Worm (Caenorhabditis elegans) whole organism, L4 larva: ENCODE data around the gene gpa-3.

Experiments
- F10B5.3 ChIP-seq: sonication (generic microtip); optimal IDR thresholded peaks from 2 replicates; lab custom pipeline; 2016; ENCODE audit warnings: mild to moderate bottlenecking, missing genetic modification characterization, missing compliant biosample characterization
- F37D6.2 ChIP-seq: sonication (generic microtip); optimal IDR thresholded peaks from 2 replicates; lab custom pipeline; 2016; ENCODE audit warnings: mild to moderate bottlenecking, missing genetic modification characterization, missing compliant biosample characterization
- R02D3.7 ChIP-seq: fragments of 150-350 bp; sonication (generic microtip); optimal IDR thresholded peaks from 3 replicates; lab custom pipeline; 2014; ENCODE audit warnings: missing biosample characterization, missing genetic modification characterization
- T26A8.4 ChIP-seq: fragments of 200-800 bp; sonication (Bioruptor generic); IDR thresholded peaks from 2 replicates; pipeline ENCODE4 v1.3.6; 2022; ENCODE audit warnings: missing genetic modification characterization, missing compliant biosample characterization
- Y105C5A.15 ChIP-seq: fragments of 200-800 bp; sonication (Bioruptor generic); IDR thresholded peaks from 2 replicates; pipeline ENCODE4 v1.3.6; 2022; ENCODE audit warnings: missing genetic modification characterization, missing compliant biosample characterization
- Y48G9A.11 ChIP-seq: fragments of 200-800 bp; sonication (Bioruptor generic); IDR thresholded peaks from 2 replicates; pipeline ENCODE4 v1.3.6; 2022; ENCODE audit warnings: missing genetic modification reagents, missing genetic modification characterization, missing compliant biosample characterization
- Y5F2A.4 ChIP-seq: fragments of 200-800 bp; sonication (Bioruptor generic); optimal IDR thresholded peaks from 2 replicates; lab custom pipeline; 2018; ENCODE audit warnings: mild to moderate bottlenecking, missing genetic modification characterization, missing compliant biosample characterization
- Y75B8A.6 ChIP-seq: fragments of 200-800 bp; sonication (Bioruptor generic); IDR thresholded peaks from 2 replicates; pipeline ENCODE4 v1.3.6; 2022; ENCODE audit warnings: missing genetic modification reagents, missing genetic modification characterization, missing compliant biosample characterization
- ZK546.5 ChIP-seq, 2 experiments: sonication (generic microtip); optimal IDR thresholded peaks; 2 replicates each; lab custom pipeline; 2017; ENCODE audit warnings: missing biosample characterization in 2 of 2, missing genetic modification characterization in 2 of 2
- ama-1 ChIP-seq: fragments of 150-350 bp; optimal IDR thresholded peaks from 2 replicates; lab custom pipeline; 2014; ENCODE audit warnings: inconsistent platforms, mixed read lengths
- attf-4 ChIP-seq: sonication (generic microtip); optimal IDR thresholded peaks from 3 replicates; lab custom pipeline; 2017; ENCODE audit warnings: missing biosample characterization, missing genetic modification characterization
- ceh-20 ChIP-seq: fragments of 200-800 bp; sonication (Bioruptor generic); IDR thresholded peaks from 2 replicates; pipeline ENCODE4 v1.3.6; 2022; ENCODE audit warnings: missing genetic modification reagents, missing genetic modification characterization, missing compliant biosample characterization
- ceh-44 ChIP-seq: fragments of 200-800 bp; sonication (Bioruptor generic); IDR thresholded peaks from 2 replicates; pipeline ENCODE4 v1.3.6; 2022; ENCODE audit warnings: missing genetic modification reagents, missing genetic modification characterization, missing compliant biosample characterization
- ceh-62 ChIP-seq: sonication (generic microtip); optimal IDR thresholded peaks from 2 replicates; lab custom pipeline; 2017; ENCODE audit warnings: missing biosample characterization, missing genetic modification characterization
- cey-2 ChIP-seq: sonication (generic microtip); optimal IDR thresholded peaks from 3 replicates; lab custom pipeline; 2017; ENCODE audit warnings: missing genetic modification characterization, mild to moderate bottlenecking, missing compliant biosample characterization, antibody characterized with exemption, borderline replicate concordance; ENCODE audit not compliant: insufficient read depth
- daf-16 ChIP-seq, 3 experiments: sonication (generic microtip); optimal IDR thresholded peaks; 2 replicates each; lab custom pipeline; 2016 to 2017; ENCODE audit warnings: missing genetic modification characterization in 3 of 3, missing genetic modification reagents in 3 of 3, mild to moderate bottlenecking in 2 of 3, missing compliant biosample characterization in 2 of 3, missing biosample characterization in 1 of 3, moderate library complexity in 1 of 3
- dmd-6 ChIP-seq: fragments of 200-800 bp; sonication (Bioruptor generic); IDR thresholded peaks from 2 replicates; pipeline ENCODE4 v1.3.6; 2022; ENCODE audit warnings: missing genetic modification reagents, missing genetic modification characterization, missing compliant biosample characterization
- dmd-9 ChIP-seq: fragments of 200-800 bp; sonication (Bioruptor generic); IDR thresholded peaks from 2 replicates; pipeline ENCODE4 v1.3.6; 2022; ENCODE audit warnings: missing genetic modification reagents, missing genetic modification characterization, missing compliant biosample characterization
- dpl-1 ChIP-seq: fragments of 150-350 bp; optimal IDR thresholded peaks from 2 replicates; lab custom pipeline; 2014; ENCODE audit warnings: missing biosample characterization, missing genetic modification reagents, missing genetic modification characterization
- duxl-1 ChIP-seq: sonication (generic microtip); optimal IDR thresholded peaks from 2 replicates; lab custom pipeline; 2016; ENCODE audit warnings: mild to moderate bottlenecking, missing genetic modification characterization, moderate library complexity, missing compliant biosample characterization; ENCODE audit not compliant: poor library complexity
- fos-1 ChIP-seq: fragments of 150-350 bp; optimal IDR thresholded peaks from 2 replicates; lab custom pipeline; 2014; ENCODE audit warnings: missing biosample characterization, missing genetic modification characterization
- hmg-1.1 ChIP-seq: fragments of 200-800 bp; sonication (Bioruptor generic); IDR thresholded peaks from 2 replicates; pipeline ENCODE4 v1.3.6; 2022; ENCODE audit warnings: missing genetic modification reagents, missing genetic modification characterization, missing compliant biosample characterization
- jun-1 ChIP-seq: fragments of 150-350 bp; optimal IDR thresholded peaks from 2 replicates; lab custom pipeline; 2014; ENCODE audit warnings: missing biosample characterization, missing genetic modification reagents, missing genetic modification characterization
- lim-7 ChIP-seq: fragments of 200-800 bp; sonication (Bioruptor generic); IDR thresholded peaks from 2 replicates; pipeline ENCODE4 v1.3.6; 2022; ENCODE audit warnings: missing genetic modification characterization, missing compliant biosample characterization
- lin-1 ChIP-seq: fragments of 200-800 bp; sonication (Bioruptor generic); IDR thresholded peaks from 2 replicates; pipeline ENCODE4 v1.3.6; 2022; ENCODE audit warnings: missing genetic modification reagents, missing genetic modification characterization, missing compliant biosample characterization
- lin-13 ChIP-seq: fragments of 150-350 bp; optimal IDR thresholded peaks from 2 replicates; lab custom pipeline; 2014; ENCODE audit warnings: missing biosample characterization, missing genetic modification reagents, missing genetic modification characterization
- lir-3 ChIP-seq: sonication (generic microtip); optimal IDR thresholded peaks from 2 replicates; lab custom pipeline; 2016; ENCODE audit warnings: mild to moderate bottlenecking, missing genetic modification characterization, missing compliant biosample characterization
- madf-5 ChIP-seq, 2 experiments: fragments of 200-800 bp; sonication (Bioruptor generic); IDR thresholded peaks; 2 replicates each; pipeline ENCODE4 v1.3.6; 2022; ENCODE audit warnings: missing compliant biosample characterization in 2 of 2, missing genetic modification characterization in 2 of 2
- mdt-29 ChIP-seq: fragments of 200-800 bp; sonication (Bioruptor generic); IDR thresholded peaks from 2 replicates; pipeline ENCODE4 v1.3.6; 2022; ENCODE audit warnings: missing genetic modification reagents, missing genetic modification characterization, missing compliant biosample characterization
- mep-1 ChIP-seq: fragments of 150-350 bp; sonication (generic microtip); optimal IDR thresholded peaks from 3 replicates; lab custom pipeline; 2014; ENCODE audit warnings: missing biosample characterization, missing genetic modification characterization
- nhr-10 ChIP-seq: fragments of 150-350 bp; optimal IDR thresholded peaks from 2 replicates; lab custom pipeline; 2014; ENCODE audit warnings: missing biosample characterization, missing genetic modification characterization
- nhr-102 ChIP-seq: sonication (generic microtip); optimal IDR thresholded peaks from 2 replicates; lab custom pipeline; 2016; ENCODE audit warnings: mild to moderate bottlenecking, missing genetic modification characterization, moderate library complexity, missing compliant biosample characterization
- nhr-11 ChIP-seq: fragments of 150-350 bp; optimal IDR thresholded peaks from 2 replicates; lab custom pipeline; 2014; ENCODE audit warnings: missing biosample characterization, missing genetic modification characterization
- nhr-25 ChIP-seq: sonication (generic microtip); optimal IDR thresholded peaks from 2 replicates; lab custom pipeline; 2017; ENCODE audit warnings: missing genetic modification characterization, mild to moderate bottlenecking, missing compliant biosample characterization, antibody characterized with exemption, moderate library complexity, borderline replicate concordance; ENCODE audit not compliant: insufficient read depth
- nhr-28 ChIP-seq: fragments of 150-350 bp; optimal IDR thresholded peaks from 2 replicates; lab custom pipeline; 2014; ENCODE audit warnings: missing biosample characterization, missing genetic modification characterization
- nhr-41 ChIP-seq: fragments of 200-800 bp; sonication (Bioruptor generic); IDR thresholded peaks from 2 replicates; pipeline ENCODE4 v1.3.6; 2022; ENCODE audit warnings: missing genetic modification reagents, missing genetic modification characterization, missing compliant biosample characterization
- nhr-6 ChIP-seq: fragments of 150-350 bp; optimal IDR thresholded peaks from 2 replicates; lab custom pipeline; 2014; ENCODE audit warnings: missing biosample characterization, missing genetic modification characterization
- nhr-77 ChIP-seq: fragments of 150-350 bp; optimal IDR thresholded peaks from 2 replicates; lab custom pipeline; 2014; ENCODE audit warnings: missing biosample characterization, missing genetic modification characterization
- pqm-1 ChIP-seq: sonication (generic microtip); optimal IDR thresholded peaks from 2 replicates; lab custom pipeline; 2017; ENCODE audit warnings: missing biosample characterization, missing genetic modification characterization
- saeg-2 ChIP-seq: fragments of 200-800 bp; sonication (Bioruptor generic); IDR thresholded peaks from 2 replicates; pipeline ENCODE4 v1.3.6; 2022; ENCODE audit warnings: missing genetic modification reagents, missing genetic modification characterization, missing compliant biosample characterization
- skn-1 ChIP-seq: fragments of 150-350 bp; optimal IDR thresholded peaks from 2 replicates; lab custom pipeline; 2014; ENCODE audit warnings: missing biosample characterization, missing genetic modification characterization
- snpc-1.2 ChIP-seq: fragments of 200-800 bp; sonication (Bioruptor generic); IDR thresholded peaks from 2 replicates; pipeline ENCODE4 v1.3.6; 2022; ENCODE audit warnings: missing genetic modification reagents, missing genetic modification characterization, missing compliant biosample characterization
- snpc-4 ChIP-seq: fragments of 150-350 bp; optimal IDR thresholded peaks from 2 replicates; lab custom pipeline; 2014; ENCODE audit warnings: missing biosample characterization, missing genetic modification characterization
- unc-130 ChIP-seq: sonication (generic microtip); optimal IDR thresholded peaks from 2 replicates; lab custom pipeline; 2016; ENCODE audit warnings: missing genetic modification reagents, missing genetic modification characterization, missing compliant biosample characterization
- unc-39 ChIP-seq: sonication (generic microtip); optimal IDR thresholded peaks from 2 replicates; lab custom pipeline; 2017; ENCODE audit warnings: missing biosample characterization, missing genetic modification characterization
- vab-7 ChIP-seq: fragments of 200-800 bp; sonication (Bioruptor generic); IDR thresholded peaks from 2 replicates; pipeline ENCODE4 v1.3.6; 2022; ENCODE audit warnings: missing genetic modification reagents, missing genetic modification characterization, missing compliant biosample characterization
- zfp-2 ChIP-seq: sonication (generic microtip); optimal IDR thresholded peaks from 2 replicates; lab custom pipeline; 2016; ENCODE audit warnings: mild to moderate bottlenecking, missing genetic modification characterization, missing compliant biosample characterization

Gene gpa-3

DNA sequence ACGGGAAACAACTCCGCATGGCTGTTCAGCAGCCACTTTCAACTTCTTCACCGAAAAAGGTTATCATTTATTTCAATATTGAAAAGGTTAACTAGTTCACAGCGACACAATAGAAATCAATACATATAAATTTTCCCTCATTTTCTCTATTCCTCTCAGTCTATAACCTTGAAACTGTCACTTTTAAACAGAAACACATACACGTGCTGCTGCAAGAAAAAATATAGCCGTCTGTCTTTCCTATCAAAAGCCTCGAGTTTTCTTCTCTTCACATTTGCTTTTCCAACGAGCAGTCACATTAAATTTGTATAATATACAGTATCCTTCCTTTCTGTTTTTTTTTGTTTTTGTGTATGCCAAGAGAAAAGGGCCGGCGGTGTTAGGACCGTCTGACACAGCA, 35.4 kb downstream of the gpa-3 start (continued):
- TF ChIP-seq mep-1 (tag; lab: Kevin White, UChicago), result no peak
- no peak for TF ChIP-seq nhr-28 (tag; lab: Kevin White, UChicago)
- no peak for TF ChIP-seq nhr-25
- no peak for TF ChIP-seq ceh-20 (GFP tag; lab: Robert Waterston, UW)
- no peak for TF ChIP-seq Y105C5A.15 (GFP tag; lab: Robert Waterston, UW)
- TF ChIP-seq lin-13 (GFP tag; lab: Kevin White, UChicago), result no peak
- no peak for TF ChIP-seq madf-5 (GFP tag; IDR thresholded peaks at IDR 0.05; lab: Robert Waterston, UW)
- TF ChIP-seq dmd-9, result no peak

DNA sequence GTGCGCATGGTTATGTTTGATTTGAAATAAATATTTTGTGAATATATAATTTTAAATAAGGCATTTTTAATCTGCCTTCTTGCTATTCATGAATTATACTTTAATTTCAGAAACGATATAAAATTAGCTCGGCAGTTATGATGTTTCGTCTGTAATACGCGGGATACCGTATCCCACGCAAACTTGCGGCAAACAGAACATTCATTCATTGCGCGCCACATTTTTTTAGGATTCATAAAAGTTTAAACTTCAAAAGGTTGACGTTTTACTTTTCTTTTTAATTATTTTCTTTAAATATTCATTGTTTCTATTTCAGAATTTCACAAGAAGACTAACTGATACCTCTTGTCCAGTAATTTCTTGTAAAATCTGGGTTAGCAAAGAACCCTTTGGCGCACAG, 36.7 kb downstream of the gpa-3 start, which contains the start of gene tag-153:
Gene tag-153 (plus strand): TSS at position 200 of the 400 bp plus-strand sequence.
- no peak for TF ChIP-seq zfp-2 (tag; lab: Kevin White, UChicago)
- TF ChIP-seq F37D6.2, result no peak
- no peak for TF ChIP-seq dpl-1 (GFP tag; lab: Kevin White, UChicago)
- no peak for TF ChIP-seq R02D3.7 (tag; lab: Kevin White, UChicago)
- TF ChIP-seq vab-7 (GFP tag; lab: Robert Waterston, UW), result no peak
- no peak for TF ChIP-seq saeg-2 (GFP tag; lab: Robert Waterston, UW)
- no peak for TF ChIP-seq pqm-1
- no peak for TF ChIP-seq nhr-77
- no peak for TF ChIP-seq nhr-10 (tag; lab: Kevin White, UChicago)
- TF ChIP-seq skn-1 (tag; lab: Kevin White, UChicago), result no peak
- no peak for TF ChIP-seq Y48G9A.11 (GFP tag; lab: Robert Waterston, UW)
- TF ChIP-seq fos-1 (tag; lab: Kevin White, UChicago), result no peak
- no peak for TF ChIP-seq ceh-62 (tag; lab: Kevin White, UChicago)
- TF ChIP-seq ama-1 (lab: Kevin White, UChicago), result no peak
- no peak for TF ChIP-seq mdt-29 (GFP tag; lab: Robert Waterston, UW)
- TF ChIP-seq Y75B8A.6 (GFP tag; lab: Robert Waterston, UW), result no peak
- TF ChIP-seq mep-1 (tag; lab: Kevin White, UChicago), result no peak
- TF ChIP-seq nhr-102 (tag; lab: Kevin White, UChicago), result no peak
- no peak for TF ChIP-seq ceh-44 (GFP tag; lab: Robert Waterston, UW)

DNA sequence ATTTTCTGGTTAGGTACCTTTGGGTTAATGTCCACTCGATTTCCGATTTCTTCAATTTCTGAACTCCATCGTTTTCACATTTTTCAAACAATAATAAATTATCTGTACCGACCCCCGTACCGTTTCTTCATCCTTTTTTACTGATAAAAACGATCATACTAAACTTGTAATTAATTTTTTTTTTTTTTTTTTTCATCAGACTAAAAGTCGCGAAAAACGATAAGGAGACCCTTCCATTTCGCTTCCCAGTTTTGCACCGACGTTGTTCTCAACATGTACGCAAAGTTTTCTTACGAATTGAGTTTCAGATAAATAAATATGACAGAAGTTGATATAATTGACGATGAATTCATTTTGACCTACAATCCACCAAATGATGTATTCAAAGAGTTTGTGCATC, 38.4 kb downstream of the gpa-3 start, which contains the start of gene F44A2.7:
Gene F44A2.7 (plus strand): TSS at position 301 of the 400 bp plus-strand sequence.
- TF ChIP-seq unc-39, result no peak
- TF ChIP-seq dmd-6 (GFP tag; lab: Robert Waterston, UW), result 0 out of 2 replicates have a peak, but pooled peaks have one; percentile 21

DNA sequence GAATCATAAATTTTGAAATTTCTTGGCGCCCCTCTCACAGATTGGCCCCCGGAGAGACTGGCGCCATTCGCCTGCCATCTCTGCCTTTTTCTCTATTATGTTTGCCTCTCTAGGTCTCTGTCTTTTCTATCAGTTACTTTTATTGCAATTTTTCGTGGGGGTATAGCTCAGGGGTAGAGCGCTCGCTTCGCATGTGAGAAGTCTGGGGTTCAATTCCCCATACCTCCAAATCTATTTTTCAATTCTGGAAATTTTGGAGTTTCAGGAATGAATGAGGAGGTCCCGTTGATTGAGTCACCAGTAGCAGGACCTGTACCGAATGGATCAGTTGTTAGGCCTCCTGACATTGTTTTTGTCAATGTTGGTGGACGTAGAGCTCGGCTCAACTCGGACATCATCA, 41.5 kb downstream of the gpa-3 start, which contains the start of gene kvs-3:
Gene kvs-3 (plus strand): TSS at position 266 of the 400 bp plus-strand sequence.
- TF ChIP-seq snpc-1.2 (GFP tag; lab: Robert Waterston, UW) (no peak), daf-16 (GFP tag; optimal IDR thresholded peaks at IDR 0.05; lab: Kevin White, UChicago) (peak; percentile 48 to 85), daf-16 (tag; optimal IDR thresholded peaks at IDR 0.05; lab: Kevin White, UChicago) (no peak), snpc-4 (tag; lab: Kevin White, UChicago) (no peak), ZK546.5 (tag; optimal IDR thresholded peaks at IDR 0.05; lab: Kevin White, UChicago) (no peak), duxl-1 (tag; lab: Kevin White, UChicago) (no peak), mep-1 (tag; lab: Kevin White, UChicago) (no peak), cey-2 (tag; lab: Kevin White, UChicago) (no peak), hmg-1.1 (peak; percentile 91), Y5F2A.4 (peak; percentile 87), T26A8.4 (GFP tag; lab: Robert Waterston, UW) (no peak; the same call in 1 of the 2 replicates), lim-7 (peak; percentile 98; the same call in 1 of the 2 replicates), lir-3 (tag; lab: Kevin White, UChicago) (peak; percentile 69), Y75B8A.6 (GFP tag; lab: Robert Waterston, UW) (peak; percentile 74; the same call in 1 of the 2 replicates), nhr-11 (no peak), nhr-6 (tag; lab: Kevin White, UChicago) (no peak), F10B5.3 (tag; lab: Kevin White, UChicago) (peak; percentile 43), ceh-62 (tag; lab: Kevin White, UChicago) (no peak), attf-4 (no peak), unc-130 (GFP tag; lab: Kevin White, UChicago) (peak; percentile 22), nhr-41 (GFP tag; lab: Robert Waterston, UW) (peak; percentile 97), lin-1 (GFP tag; lab: Robert Waterston, UW) (peak; percentile 92), jun-1 (tag; lab: Kevin White, UChicago) (no peak)
